Worm (Caenorhabditis elegans): ENCODE measurements around the gene vps-24.

vps-24 gene

DNA sequence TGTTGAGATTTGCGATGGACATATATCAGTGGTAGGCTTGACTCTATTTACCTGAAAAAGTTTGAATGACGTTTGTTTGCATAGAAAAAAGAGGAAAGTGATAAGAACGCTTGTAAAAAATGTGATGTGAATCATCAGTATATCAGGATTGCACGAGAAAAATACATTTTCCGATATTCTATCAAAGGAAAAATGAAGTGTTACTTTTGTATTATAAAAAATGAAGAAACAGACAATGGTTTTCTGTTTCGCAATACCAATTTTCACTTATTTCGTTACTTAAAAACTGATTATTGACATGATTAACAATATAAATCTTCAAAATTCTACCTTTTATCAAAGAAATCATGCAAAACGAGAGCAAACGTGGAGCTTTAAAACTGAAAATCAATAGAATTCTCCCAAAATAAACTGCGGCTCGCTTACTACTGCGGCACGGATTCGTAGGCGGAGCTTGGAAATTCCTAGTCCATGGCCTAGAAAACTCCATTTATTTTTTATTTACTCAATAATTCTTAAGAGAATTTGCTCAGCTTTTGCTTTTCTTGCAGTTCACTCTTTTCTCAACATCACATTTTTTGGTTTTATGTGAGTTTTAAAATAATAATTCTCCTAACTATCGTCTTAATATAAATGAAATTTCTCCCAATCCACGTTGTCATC, at the start of gene vps-24, which contains the start of gene eif-1:
Gene vps-24, plus strand, starts transcription at position 469 of the 663 bp plus-strand sequence.
Gene eif-1, minus strand, starts transcription at position 51 of the 663 bp plus-strand sequence.
- no peak for TF ChIP-seq unc-62 (GFP tag; optimal IDR thresholded peaks at IDR 0.05)

DNA sequence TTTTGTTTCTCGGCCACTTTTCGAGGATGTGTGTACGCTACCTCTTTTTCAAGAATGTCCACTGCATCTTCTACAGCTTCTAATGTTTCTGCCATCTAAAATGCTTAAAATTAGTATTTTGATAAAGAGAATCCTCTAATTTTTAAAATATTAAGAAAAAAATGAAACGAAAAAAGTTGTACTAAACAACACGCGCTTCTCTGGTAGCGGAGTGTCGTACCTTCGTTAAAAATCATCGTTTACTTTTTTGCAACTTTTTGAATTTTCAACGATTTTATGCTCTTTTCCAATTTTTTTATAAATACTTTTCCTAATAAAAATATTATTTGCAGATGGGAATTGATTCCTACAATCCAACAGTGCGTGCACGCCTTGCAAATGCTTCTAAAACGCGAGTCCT, 48.1 kb upstream of the vps-24 start, which contains the start of the genes gldi-11 and ZK546.2:
Gene gldi-11, minus strand, starts transcription at position 95 of the 400 bp plus-strand sequence.
Gene ZK546.2, plus strand, starts transcription at position 333 of the 400 bp plus-strand sequence.
- TF ChIP-seq unc-62 (GFP tag; optimal IDR thresholded peaks at IDR 0.05), result no peak

DNA sequence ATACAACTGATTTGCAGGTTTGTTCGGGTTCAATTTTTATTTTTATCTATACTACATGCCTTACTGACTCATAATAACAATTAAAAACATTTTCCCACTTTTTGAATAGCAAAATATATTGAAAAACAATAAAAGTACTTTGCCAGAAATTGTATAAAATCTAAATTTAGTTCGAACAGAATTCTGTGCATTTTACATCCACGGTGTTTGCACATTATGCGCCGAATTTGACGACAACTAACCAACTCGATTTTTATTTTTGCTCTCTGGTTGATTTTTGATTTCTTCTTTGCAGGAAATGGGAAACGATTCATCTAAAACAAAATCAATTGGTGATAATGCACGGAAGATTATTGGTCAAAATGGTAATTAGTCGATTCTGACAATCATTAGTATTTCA, 47.0 kb upstream of the vps-24 start:
- TF ChIP-seq unc-62 (GFP tag; optimal IDR thresholded peaks at IDR 0.05), result no peak

DNA sequence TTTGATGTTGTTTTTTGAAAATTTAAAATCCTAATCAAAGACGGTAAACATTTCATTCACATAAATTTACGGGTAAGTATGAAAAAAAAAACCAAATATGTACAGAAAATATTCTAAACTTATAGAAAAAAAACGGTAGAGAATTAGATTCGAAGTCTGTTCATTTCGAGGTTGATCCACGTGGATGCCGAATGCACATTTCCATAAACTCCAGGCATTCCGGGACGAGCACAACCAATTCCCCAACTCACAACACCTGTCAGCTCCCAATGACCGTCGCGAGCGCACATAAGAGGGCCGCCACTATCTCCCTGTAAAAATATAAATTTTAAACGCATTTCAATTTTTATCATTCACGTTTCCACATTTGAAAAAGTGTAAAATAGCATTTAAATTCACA, 45.7 kb upstream of the vps-24 start:
- no peak for TF ChIP-seq unc-62 (GFP tag; optimal IDR thresholded peaks at IDR 0.05)

DNA sequence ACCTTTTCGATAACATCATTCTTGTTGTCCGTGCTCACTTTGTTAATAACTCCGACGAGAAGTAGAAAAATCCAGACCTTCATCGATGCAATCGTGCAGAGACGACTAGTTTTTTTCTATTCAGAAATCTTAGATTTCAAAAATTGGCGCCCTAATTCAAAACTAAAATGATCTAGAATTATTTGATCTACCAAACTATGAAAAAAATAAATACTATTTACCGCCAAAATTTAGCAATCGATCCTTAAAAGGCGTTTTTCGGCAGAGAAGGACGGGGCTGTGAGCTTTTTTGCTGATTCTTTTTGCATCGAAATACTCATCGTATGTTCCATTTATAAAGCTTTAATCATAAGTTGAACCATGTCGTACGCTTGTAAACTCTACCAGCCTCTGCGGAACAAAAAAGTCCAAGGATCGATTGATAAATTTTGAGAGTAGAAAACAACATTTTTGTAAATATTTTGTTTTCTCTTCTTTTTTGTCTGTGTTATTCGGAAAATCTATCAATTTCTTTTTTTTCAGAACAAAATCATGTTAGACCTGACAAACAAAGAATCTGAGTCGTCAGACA, 44.3 kb upstream of the vps-24 start, which contains the start of the genes try-1 and zyg-12:
Gene try-1, minus strand, starts transcription at position 148 of the 571 bp plus-strand sequence.
Gene zyg-12, plus strand, starts transcription at position 521 of the 571 bp plus-strand sequence.
- TF ChIP-seq unc-62 (GFP tag; optimal IDR thresholded peaks at IDR 0.05), result no peak

DNA sequence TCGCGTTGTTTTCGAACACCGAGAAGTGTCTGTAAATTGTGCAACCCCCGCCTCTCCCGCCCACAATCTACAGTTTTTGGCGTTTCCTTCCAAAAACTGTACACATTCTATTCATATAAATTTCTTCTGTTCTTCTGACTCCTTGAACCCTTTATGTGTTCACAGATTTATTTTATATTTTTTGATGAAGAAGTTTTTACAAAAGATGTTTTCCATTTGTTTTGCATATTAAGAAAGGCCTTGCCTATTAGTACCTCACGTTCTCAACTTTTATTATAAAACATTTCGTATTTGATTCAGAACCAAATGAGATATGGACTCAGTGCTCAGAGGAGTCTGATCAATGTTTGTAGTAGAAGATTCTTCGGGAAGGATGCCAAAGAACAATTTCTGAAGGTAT, 40.5 kb upstream of the vps-24 start, which contains the start of gene ndx-3:
Gene ndx-3, plus strand, starts transcription at position 301 of the 400 bp plus-strand sequence.
- TF ChIP-seq unc-62 (GFP tag; optimal IDR thresholded peaks at IDR 0.05), result no peak

DNA sequence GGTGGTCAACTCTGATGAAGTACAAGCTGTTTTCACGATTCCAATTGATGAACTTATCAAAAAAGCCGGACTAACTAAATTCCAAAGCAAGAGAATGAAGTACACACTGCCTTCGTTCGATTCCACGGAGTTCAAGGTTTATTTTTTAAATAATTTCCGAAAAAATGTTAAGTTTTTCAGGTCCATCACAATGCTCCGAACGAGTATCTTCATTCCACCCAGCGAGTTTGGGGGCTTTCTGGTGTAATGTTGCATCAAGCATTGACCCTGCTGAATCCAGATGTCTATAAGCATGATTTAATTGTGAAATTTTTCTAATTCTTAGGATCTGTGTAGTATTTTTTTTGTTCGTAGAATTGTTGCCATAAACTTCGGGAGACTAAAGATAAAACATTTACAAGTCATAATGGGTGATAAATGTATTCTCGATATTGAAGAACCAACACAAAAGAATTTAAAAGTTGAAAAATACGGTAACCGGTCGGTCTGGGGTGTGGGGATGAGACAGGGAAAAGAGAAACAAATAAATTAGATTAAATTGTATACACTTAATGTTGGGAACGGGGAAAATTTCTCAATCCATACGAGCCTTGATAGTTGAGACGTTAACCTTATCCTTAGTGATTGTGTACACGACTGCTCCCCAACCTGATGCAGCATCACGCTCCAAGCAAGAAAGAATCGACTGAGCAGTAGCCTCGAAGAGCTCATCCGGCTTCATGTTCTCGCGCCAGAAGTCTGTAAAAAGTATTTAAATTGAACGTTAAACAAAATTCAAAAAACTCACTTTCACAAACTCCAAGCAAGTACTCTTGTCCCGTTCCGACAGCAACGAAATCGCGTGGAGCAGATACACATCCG, 39.5 kb upstream of the vps-24 start:
- no peak for TF ChIP-seq unc-62 (GFP tag; optimal IDR thresholded peaks at IDR 0.05)

DNA sequence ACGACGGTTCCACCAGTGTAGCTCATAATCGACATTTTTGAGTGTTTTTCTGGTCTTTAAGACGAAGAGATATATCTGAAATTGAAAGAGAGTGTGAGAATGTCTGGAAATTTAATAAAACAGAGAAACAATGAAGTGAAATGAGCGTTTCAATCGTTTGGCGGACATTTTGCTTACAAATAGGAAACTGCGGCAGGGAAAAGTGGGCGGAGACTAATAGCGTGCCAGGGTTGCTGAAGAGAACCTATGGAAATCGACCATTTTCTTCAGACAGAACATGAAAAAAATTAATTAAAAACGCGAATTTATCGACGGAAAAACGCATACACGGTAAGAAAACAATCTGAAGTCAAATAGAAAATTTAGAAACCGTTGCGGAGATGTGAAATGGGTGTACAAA, 38.4 kb upstream of the vps-24 start, which contains the start of gene pbs-3:
Gene pbs-3, minus strand, starts transcription at position 75 of the 400 bp plus-strand sequence.
- TF ChIP-seq unc-62 (GFP tag; optimal IDR thresholded peaks at IDR 0.05), result no peak

DNA sequence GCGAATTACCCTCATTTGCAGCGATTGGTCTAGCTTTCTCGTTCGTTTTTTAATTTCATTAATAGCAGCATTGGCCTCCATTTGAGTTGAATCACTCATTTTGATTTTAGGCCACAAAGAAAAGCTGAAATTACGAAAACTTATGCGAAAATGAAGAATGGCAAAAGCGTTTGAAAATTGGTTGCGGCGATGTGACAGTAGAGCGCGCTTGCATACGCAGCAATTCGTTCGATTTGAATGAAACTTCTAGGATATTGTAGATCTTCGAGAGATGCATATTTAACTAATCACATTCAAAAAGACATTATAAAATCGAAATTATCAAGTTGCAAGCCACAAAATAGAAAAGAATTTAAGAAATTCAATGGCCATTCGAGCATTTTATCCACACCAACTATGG, 34.1 kb upstream of the vps-24 start, which contains the start of gene ulp-2:
Gene ulp-2, minus strand, starts transcription at position 158 of the 400 bp plus-strand sequence.
- TF ChIP-seq unc-62 (GFP tag; optimal IDR thresholded peaks at IDR 0.05), result no peak

DNA sequence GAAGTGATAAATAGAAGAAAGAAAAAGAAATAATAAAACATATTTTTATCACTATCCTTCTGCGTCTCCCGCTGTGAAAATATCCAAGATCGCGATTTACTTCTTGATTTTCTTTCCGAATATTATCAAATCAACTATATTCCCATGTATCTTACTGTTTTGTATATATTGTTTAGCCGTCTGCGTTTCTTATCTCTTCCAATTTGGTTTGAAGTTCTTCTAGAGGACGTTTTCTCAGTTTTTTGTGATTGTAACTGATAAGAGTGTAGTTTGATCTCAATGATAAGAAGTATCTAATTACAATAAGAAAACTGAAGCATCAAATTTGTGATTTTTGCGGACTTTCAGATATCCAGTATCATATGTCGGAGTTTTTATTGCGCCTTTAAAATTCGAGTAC, 33.1 kb upstream of the vps-24 start:
- TF ChIP-seq unc-62 (GFP tag; optimal IDR thresholded peaks at IDR 0.05), result no peak

DNA sequence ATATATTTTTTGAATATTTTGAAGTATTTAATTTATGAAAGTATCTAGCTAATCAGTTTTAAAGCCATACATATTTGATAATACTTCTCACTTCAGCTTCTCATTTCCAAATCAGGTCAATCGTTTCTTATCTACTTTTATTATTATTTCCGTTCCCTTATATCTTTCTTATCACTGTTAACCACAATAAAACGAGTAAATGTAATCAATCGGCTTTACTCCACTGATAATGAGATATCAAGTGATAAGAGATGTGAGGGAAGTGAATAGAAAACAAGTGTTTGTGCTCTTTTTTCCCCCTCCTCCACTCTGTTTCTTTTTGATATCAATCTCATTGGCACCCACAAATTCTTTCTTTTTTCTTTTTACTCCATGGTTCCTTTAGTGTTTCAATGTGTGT, 27.2 kb upstream of the vps-24 start:
- no peak for TF ChIP-seq unc-62 (GFP tag; optimal IDR thresholded peaks at IDR 0.05)

DNA sequence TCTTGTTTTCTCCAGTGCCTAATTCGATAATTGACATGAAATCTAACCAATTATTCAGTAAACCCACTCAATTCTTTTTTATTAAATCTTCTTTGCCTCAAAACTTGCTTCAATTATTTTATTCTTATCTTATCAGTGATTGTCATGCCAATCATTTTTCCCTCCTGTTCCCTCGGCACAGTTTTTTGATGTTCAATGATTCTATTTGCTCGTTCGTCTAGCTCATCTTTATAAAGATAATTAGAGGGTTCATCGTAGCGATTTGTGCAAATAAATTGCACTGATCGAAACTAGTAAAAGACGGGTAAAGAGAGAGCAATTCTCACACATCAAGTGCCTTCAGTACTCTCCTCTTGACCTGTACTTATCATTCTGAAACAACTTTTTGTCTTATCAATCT, 26.2 kb upstream of the vps-24 start:
- TF ChIP-seq unc-62 (GFP tag; optimal IDR thresholded peaks at IDR 0.05), result no peak

DNA sequence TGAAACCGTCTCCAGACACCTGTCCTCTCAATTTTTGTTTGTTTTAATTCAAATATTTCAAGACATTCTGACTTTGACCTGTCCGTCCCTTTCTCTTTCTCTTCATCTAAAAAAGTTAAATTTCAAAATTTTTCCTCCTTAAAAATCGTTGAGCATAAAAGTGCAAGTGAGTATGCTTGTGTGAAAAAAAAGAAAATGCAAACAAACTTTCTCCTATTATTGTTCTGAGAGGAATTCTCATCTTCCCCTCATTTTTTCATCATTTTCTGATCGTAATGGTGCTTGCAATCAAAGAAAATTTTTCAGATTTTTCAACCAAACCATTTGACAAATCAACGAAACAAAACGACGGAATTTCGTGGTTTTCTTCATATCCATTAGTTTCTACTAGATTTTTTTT, 24.9 kb upstream of the vps-24 start, which contains the start of gene shc-2:
Gene shc-2, plus strand, starts transcription at position 301 of the 400 bp plus-strand sequence.
- TF ChIP-seq unc-62 (GFP tag; optimal IDR thresholded peaks at IDR 0.05), result no peak

DNA sequence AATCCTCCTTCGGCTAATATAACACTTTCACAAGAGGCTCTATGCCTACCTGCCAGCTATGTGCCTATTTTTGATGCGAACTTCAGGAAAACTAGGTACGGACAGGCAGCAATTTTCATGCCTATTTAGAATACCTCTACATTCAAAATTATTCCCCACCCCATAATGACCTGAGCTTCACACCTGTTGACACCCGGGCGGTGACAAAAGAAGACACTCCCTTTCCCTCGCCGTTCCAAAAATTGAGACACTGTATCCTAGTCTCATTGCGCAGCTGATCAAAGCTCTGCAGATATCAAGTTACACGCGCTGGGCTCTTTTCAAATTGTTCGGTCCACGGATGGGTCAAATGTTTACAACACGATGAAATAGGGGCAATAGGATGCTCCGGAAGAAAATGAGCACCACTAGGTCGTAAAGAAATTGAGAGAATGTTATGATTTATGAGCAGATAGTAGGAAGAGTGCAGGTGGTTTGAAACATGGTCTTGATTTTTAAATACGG, 19.3 kb upstream of the vps-24 start:
- no peak for TF ChIP-seq unc-62 (GFP tag; optimal IDR thresholded peaks at IDR 0.05)

DNA sequence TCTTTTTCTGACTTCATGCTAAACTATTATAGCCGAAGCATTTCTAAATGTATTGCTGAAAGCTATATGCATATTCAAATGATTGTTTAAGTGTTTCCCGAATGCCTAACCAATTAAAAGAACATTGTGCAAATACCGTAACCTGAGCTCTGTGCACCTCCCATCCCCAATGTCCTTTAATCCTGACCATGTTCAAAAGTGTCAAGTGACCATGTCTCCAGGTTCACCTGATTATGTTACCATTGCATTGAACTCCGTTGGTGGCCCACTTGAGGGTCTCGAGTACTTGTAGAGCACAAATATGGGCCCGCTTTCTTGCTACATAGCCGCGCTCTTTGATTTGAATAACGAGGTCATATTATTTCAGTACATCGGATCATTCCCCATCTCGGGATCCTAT, 18.5 kb upstream of the vps-24 start:
- no peak for TF ChIP-seq unc-62 (GFP tag; optimal IDR thresholded peaks at IDR 0.05)
